Worm (Caenorhabditis elegans) whole organism, young adult: Measurements from ENCODE around the gene srt-68.

Source experiments
- B0261.1 ChIP-seq: sonication (generic microtip); optimal IDR thresholded peaks from 2 replicates; lab custom pipeline; 2016; ENCODE audit warnings: mild to moderate bottlenecking, missing genetic modification characterization, moderate library complexity, missing compliant biosample characterization
- B0336.3 ChIP-seq: fragments of 200-800 bp; sonication (Bioruptor generic); IDR thresholded peaks from 2 replicates; pipeline ENCODE4 v1.3.6; 2022; ENCODE audit warnings: missing genetic modification characterization, missing compliant biosample characterization
- C06A6.2 ChIP-seq: fragments of 200-800 bp; sonication (Bioruptor generic); conservative IDR thresholded peaks from 2 replicates; pipeline ENCODE4 v1.3.6; 2022; ENCODE audit warnings: missing genetic modification characterization, missing compliant biosample characterization
- C17E4.6 ChIP-seq: fragments of 200-800 bp; sonication (Bioruptor generic); IDR thresholded peaks from 2 replicates; pipeline ENCODE4 v1.3.6; 2022; ENCODE audit warnings: missing genetic modification reagents, missing genetic modification characterization, missing compliant biosample characterization
- F37B4.10 ChIP-seq: fragments of 200-800 bp; sonication (Bioruptor generic); IDR thresholded peaks from 2 replicates; pipeline ENCODE4 v1.3.6; 2022; ENCODE audit warnings: missing genetic modification characterization, missing compliant biosample characterization
- F49E8.2 ChIP-seq: sonication (generic microtip); optimal IDR thresholded peaks from 3 replicates; lab custom pipeline; 2017; ENCODE audit warnings: missing genetic modification characterization, mild to moderate bottlenecking, missing compliant biosample characterization, antibody characterized with exemption, moderate library complexity; ENCODE audit not compliant: insufficient read depth
- F52B5.7 ChIP-seq: sonication (generic microtip); optimal IDR thresholded peaks from 2 replicates; lab custom pipeline; 2016; ENCODE audit warnings: mild to moderate bottlenecking, missing genetic modification characterization, missing compliant biosample characterization
- F55B11.4 ChIP-seq: sonication (generic microtip); optimal IDR thresholded peaks from 2 replicates; lab custom pipeline; 2016; ENCODE audit warnings: missing compliant biosample characterization, missing genetic modification characterization, borderline replicate concordance; ENCODE audit not compliant: insufficient read depth
- T07F8.4 ChIP-seq: sonication (generic microtip); optimal IDR thresholded peaks from 2 replicates; lab custom pipeline; 2016; ENCODE audit warnings: mild to moderate bottlenecking, missing genetic modification characterization, moderate library complexity, missing compliant biosample characterization
- Y53F4B.3 ChIP-seq: fragments of 200-800 bp; sonication (Bioruptor generic); IDR thresholded peaks from 2 replicates; pipeline ENCODE4 v1.3.6; 2022; ENCODE audit warnings: missing genetic modification reagents, missing genetic modification characterization, missing compliant biosample characterization
- akir-1 ChIP-seq: fragments of 200-800 bp; sonication (Bioruptor generic); optimal IDR thresholded peaks from 2 replicates; lab custom pipeline; 2018; ENCODE audit warnings: mild to moderate bottlenecking, missing genetic modification characterization, moderate library complexity, missing compliant biosample characterization
- aptf-2 ChIP-seq: fragments of 200-800 bp; sonication (Bioruptor generic); conservative IDR thresholded peaks from 2 replicates; pipeline ENCODE4 v1.3.6; 2022; ENCODE audit warnings: missing genetic modification reagents, missing genetic modification characterization, missing compliant biosample characterization
- atf-7 ChIP-seq: sonication (generic microtip); optimal IDR thresholded peaks from 2 replicates; lab custom pipeline; 2017; ENCODE audit warnings: mild to moderate bottlenecking, missing genetic modification characterization, missing compliant biosample characterization
- bed-2 ChIP-seq: fragments of 200-800 bp; sonication (Bioruptor generic); IDR thresholded peaks from 2 replicates; pipeline ENCODE4 v1.3.6; 2022; ENCODE audit warnings: missing genetic modification reagents, missing genetic modification characterization, missing compliant biosample characterization
- ceh-58 ChIP-seq: fragments of 200-800 bp; sonication (Bioruptor generic); IDR thresholded peaks from 2 replicates; pipeline ENCODE4 v1.3.6; 2022; ENCODE audit warnings: missing genetic modification characterization, missing compliant biosample characterization
- ceh-91 ChIP-seq: fragments of 200-800 bp; sonication (Bioruptor generic); IDR thresholded peaks from 2 replicates; pipeline ENCODE4 v1.3.6; 2022; ENCODE audit warnings: missing genetic modification reagents, missing genetic modification characterization, missing compliant biosample characterization
- chd-7 ChIP-seq: sonication (generic microtip); optimal IDR thresholded peaks from 2 replicates; lab custom pipeline; 2016; ENCODE audit warnings: mild to moderate bottlenecking, missing genetic modification characterization, moderate library complexity, missing compliant biosample characterization
- die-1 ChIP-seq: sonication (generic microtip); optimal IDR thresholded peaks from 2 replicates; lab custom pipeline; 2016; ENCODE audit warnings: missing genotype, mild to moderate bottlenecking, missing genetic modification characterization, missing compliant biosample characterization
- dox-1 ChIP-seq: fragments of 200-800 bp; sonication (Bioruptor generic); IDR thresholded peaks from 2 replicates; pipeline ENCODE4 v1.3.6; 2022; ENCODE audit warnings: missing genetic modification reagents, missing genetic modification characterization, missing compliant biosample characterization
- egl-44 ChIP-seq: fragments of 200-800 bp; sonication (Bioruptor generic); IDR thresholded peaks from 2 replicates; pipeline ENCODE4 v1.3.6; 2022; ENCODE audit warnings: missing genetic modification reagents, missing genetic modification characterization, missing compliant biosample characterization
- ets-4 ChIP-seq: fragments of 200-800 bp; sonication (Bioruptor generic); optimal IDR thresholded peaks from 2 replicates; lab custom pipeline; 2018; ENCODE audit warnings: mild to moderate bottlenecking, missing genetic modification characterization, missing compliant biosample characterization
- gei-17 ChIP-seq: fragments of 200-800 bp; sonication (Bioruptor generic); optimal IDR thresholded peaks from 2 replicates; lab custom pipeline; 2018; ENCODE audit warnings: mild to moderate bottlenecking, missing genetic modification characterization, missing compliant biosample characterization
- him-1 ChIP-seq: sonication (generic microtip); optimal IDR thresholded peaks from 2 replicates; lab custom pipeline; 2016; ENCODE audit warnings: missing genotype, missing genetic modification reagents, missing genetic modification characterization, missing compliant biosample characterization
- hlh-12 ChIP-seq: sonication (generic microtip); optimal IDR thresholded peaks from 2 replicates; lab custom pipeline; 2016; ENCODE audit warnings: missing genetic modification characterization, missing compliant biosample characterization
- hmg-1.2 ChIP-seq: fragments of 200-800 bp; sonication (Bioruptor generic); IDR thresholded peaks from 2 replicates; pipeline ENCODE4 v1.3.6; 2022; ENCODE audit warnings: missing genetic modification reagents, missing genetic modification characterization, missing compliant biosample characterization
- let-526 ChIP-seq: fragments of 200-800 bp; sonication (Bioruptor generic); IDR thresholded peaks from 2 replicates; pipeline ENCODE4 v1.3.6; 2022; ENCODE audit warnings: missing genetic modification reagents, missing genetic modification characterization, missing compliant biosample characterization
- let-607 ChIP-seq, 2 experiments: fragments of 200-800 bp in 1 of 2; sonication (Bioruptor generic) in 1 of 2; sonication (generic microtip) in 1 of 2; optimal IDR thresholded peaks; 2 replicates each; lab custom pipeline; 2016 to 2018; ENCODE audit warnings: mild to moderate bottlenecking in 2 of 2, missing compliant biosample characterization in 2 of 2, missing genetic modification characterization in 2 of 2, moderate library complexity in 2 of 2, missing genotype in 1 of 2
- lin-26 ChIP-seq: fragments of 200-800 bp; sonication (Bioruptor generic); IDR thresholded peaks from 2 replicates; pipeline ENCODE4 v1.3.6; 2022; ENCODE audit warnings: missing genetic modification reagents, missing genetic modification characterization, missing compliant biosample characterization
- lir-1 ChIP-seq: fragments of 200-800 bp; sonication (Bioruptor generic); conservative IDR thresholded peaks from 2 replicates; pipeline ENCODE4 v1.3.6; 2022; ENCODE audit warnings: missing genetic modification reagents, missing genetic modification characterization, missing compliant biosample characterization
- madf-10 ChIP-seq: sonication (generic microtip); optimal IDR thresholded peaks from 2 replicates; lab custom pipeline; 2016; ENCODE audit warnings: mild to moderate bottlenecking, missing genetic modification characterization, missing compliant biosample characterization
- madf-3 ChIP-seq: fragments of 200-800 bp; sonication (Bioruptor generic); IDR thresholded peaks from 2 replicates; pipeline ENCODE4 v1.3.6; 2022; ENCODE audit warnings: missing genetic modification reagents, missing genetic modification characterization, missing compliant biosample characterization
- madf-8 ChIP-seq: fragments of 200-800 bp; sonication (Bioruptor generic); conservative IDR thresholded peaks from 2 replicates; pipeline ENCODE4 v1.3.6; 2022; ENCODE audit warnings: missing genetic modification reagents, missing genetic modification characterization, missing compliant biosample characterization
- nfya-1 ChIP-seq: sonication (generic microtip); optimal IDR thresholded peaks from 2 replicates; lab custom pipeline; 2017; ENCODE audit warnings: antibody characterized with exemption, missing compliant biosample characterization, missing genetic modification characterization, borderline replicate concordance; ENCODE audit not compliant: insufficient read depth
- nfya-2 ChIP-seq: fragments of 200-800 bp; sonication (Bioruptor generic); IDR thresholded peaks from 2 replicates; pipeline ENCODE4 v1.3.6; 2022; ENCODE audit warnings: missing genetic modification reagents, missing genetic modification characterization, missing compliant biosample characterization
- nfyb-1 ChIP-seq: fragments of 200-800 bp; sonication (Bioruptor generic); IDR thresholded peaks from 2 replicates; pipeline ENCODE4 v1.3.6; 2022; ENCODE audit warnings: missing genetic modification reagents, missing genetic modification characterization, missing compliant biosample characterization
- nhr-120 ChIP-seq: fragments of 200-800 bp; sonication (Bioruptor generic); IDR thresholded peaks from 2 replicates; pipeline ENCODE4 v1.3.6; 2022; ENCODE audit warnings: missing genetic modification characterization, missing compliant biosample characterization
- nhr-179 ChIP-seq: sonication (generic microtip); optimal IDR thresholded peaks from 2 replicates; lab custom pipeline; 2016; ENCODE audit warnings: mild to moderate bottlenecking, missing genetic modification characterization, missing compliant biosample characterization
- nhr-80 ChIP-seq: sonication (generic microtip); optimal IDR thresholded peaks from 2 replicates; lab custom pipeline; 2016; ENCODE audit warnings: missing genetic modification characterization, missing compliant biosample characterization
- nhr-90 ChIP-seq: sonication (generic microtip); optimal IDR thresholded peaks from 2 replicates; lab custom pipeline; 2016; ENCODE audit warnings: missing genotype, mild to moderate bottlenecking, missing genetic modification characterization, missing compliant biosample characterization
- pbrm-1 ChIP-seq: fragments of 200-800 bp; sonication (Bioruptor generic); IDR thresholded peaks from 2 replicates; pipeline ENCODE4 v1.3.6; 2022; ENCODE audit warnings: missing genetic modification reagents, missing genetic modification characterization, missing compliant biosample characterization
- rcor-1 ChIP-seq: fragments of 200-800 bp; sonication (Bioruptor generic); IDR thresholded peaks from 2 replicates; pipeline ENCODE4 v1.3.6; 2022; ENCODE audit warnings: missing genetic modification reagents, missing genetic modification characterization, missing compliant biosample characterization
- repo-1 ChIP-seq: sonication (generic microtip); optimal IDR thresholded peaks from 2 replicates; lab custom pipeline; 2017; ENCODE audit warnings: mild to moderate bottlenecking, missing genetic modification characterization, missing compliant biosample characterization
- sdz-38 ChIP-seq: sonication (generic microtip); optimal IDR thresholded peaks from 2 replicates; lab custom pipeline; 2016; ENCODE audit warnings: missing genotype, missing genetic modification characterization, missing compliant biosample characterization
- somi-1 ChIP-seq: fragments of 200-800 bp; sonication (Bioruptor generic); optimal IDR thresholded peaks from 2 replicates; lab custom pipeline; 2018; ENCODE audit warnings: mild to moderate bottlenecking, missing genetic modification characterization, missing compliant biosample characterization
- unc-62 ChIP-seq: fragments of 150-350 bp; optimal IDR thresholded peaks from 2 replicates; lab custom pipeline; 2014; ENCODE audit warnings: missing biosample characterization, missing genetic modification reagents, missing genetic modification characterization
- xnd-1 ChIP-seq: sonication (generic microtip); optimal IDR thresholded peaks from 2 replicates; lab custom pipeline; 2016; ENCODE audit warnings: missing genotype, missing genetic modification reagents, missing genetic modification characterization, missing compliant biosample characterization
- ztf-22 ChIP-seq: fragments of 200-800 bp; sonication (Bioruptor generic); optimal IDR thresholded peaks from 2 replicates; lab custom pipeline; 2018; ENCODE audit warnings: mild to moderate bottlenecking, missing genetic modification characterization, moderate library complexity, missing compliant biosample characterization
- ztf-25 ChIP-seq: fragments of 200-800 bp; sonication (Bioruptor generic); IDR thresholded peaks from 2 replicates; pipeline ENCODE4 v1.3.6; 2022; ENCODE audit warnings: missing genetic modification reagents, missing genetic modification characterization, missing compliant biosample characterization
- ztf-6 ChIP-seq: fragments of 200-800 bp; sonication (Bioruptor generic); IDR thresholded peaks from 2 replicates; pipeline ENCODE4 v1.3.6; 2022; ENCODE audit warnings: missing genetic modification reagents, missing genetic modification characterization, missing compliant biosample characterization

The srt-68 gene

DNA sequence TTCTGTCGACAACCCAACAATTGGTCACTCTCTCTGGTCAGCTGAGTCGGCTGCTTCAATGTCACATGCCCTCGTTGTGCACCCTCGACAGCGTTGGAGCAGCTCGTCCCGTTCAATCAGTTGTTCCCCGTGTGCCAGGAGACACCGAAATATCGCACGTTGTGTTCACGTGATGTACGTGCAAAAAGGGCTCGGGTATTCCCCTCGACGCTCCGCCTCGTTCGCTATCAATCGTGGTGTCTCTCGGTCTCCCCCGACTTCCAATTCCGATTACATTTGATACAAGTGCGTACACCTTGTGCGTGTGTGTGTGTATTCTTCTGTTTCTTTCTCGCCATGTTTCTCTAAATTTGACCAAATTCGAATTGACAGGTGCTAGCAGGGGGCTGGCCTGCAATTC lies 19.6 kb upstream of the srt-68 start (continued):
- peak; percentile 71 for TF ChIP-seq lin-26 (GFP tag; lab: Robert Waterston, UW)
- peak; percentile 4 for TF ChIP-seq unc-62
- TF ChIP-seq somi-1 (GFP tag; lab: Kevin White, UChicago): peak; percentile 81
- no peak for TF ChIP-seq F55B11.4 (tag; lab: Kevin White, UChicago)
- TF ChIP-seq gei-17 (GFP tag; lab: Kevin White, UChicago): peak; percentile 41
- no peak for TF ChIP-seq sdz-38 (tag; lab: Kevin White, UChicago)
- TF ChIP-seq C17E4.6 (GFP tag; lab: Robert Waterston, UW): no peak
- peak; percentile 36; the same call in 1 of the 2 replicates for TF ChIP-seq lir-1 (GFP tag; lab: Robert Waterston, UW)
- no peak for TF ChIP-seq nhr-120 (GFP tag; lab: Robert Waterston, UW)
- TF ChIP-seq ztf-6 (GFP tag; lab: Robert Waterston, UW): 0 out of 2 replicates have a peak, but pooled peaks have one; percentile 10
- no peak for TF ChIP-seq him-1 (tag; lab: Kevin White, UChicago)
- TF ChIP-seq nfya-1 (tag; lab: Kevin White, UChicago): no peak
- TF ChIP-seq repo-1 (tag; lab: Kevin White, UChicago): no peak
- TF ChIP-seq ztf-25 (GFP tag; lab: Robert Waterston, UW): no peak
- peak; percentile 46 for TF ChIP-seq nhr-90 (tag; lab: Kevin White, UChicago)
- TF ChIP-seq nhr-80: peak; percentile 87
- TF ChIP-seq ets-4 (GFP tag; lab: Kevin White, UChicago): peak; percentile 62
- TF ChIP-seq madf-10: peak; percentile 42
- TF ChIP-seq ztf-22 (GFP tag; lab: Kevin White, UChicago): peak; percentile 91
- no peak for TF ChIP-seq madf-8 (GFP tag; lab: Robert Waterston, UW)
- no peak for TF ChIP-seq aptf-2
- TF ChIP-seq madf-3 (GFP tag; lab: Robert Waterston, UW): no peak
- TF ChIP-seq let-526 (GFP tag; lab: Robert Waterston, UW): peak; percentile 84
- no peak for TF ChIP-seq bed-2 (GFP tag; lab: Robert Waterston, UW)
- peak in 1 of 2 experiments; percentile 18 for TF ChIP-seq let-607 (tag; optimal IDR thresholded peaks at IDR 0.05; lab: Kevin White, UChicago)
- TF ChIP-seq akir-1 (GFP tag; lab: Kevin White, UChicago): no peak
- TF ChIP-seq dox-1 (GFP tag; lab: Robert Waterston, UW): peak; percentile 74
- TF ChIP-seq B0261.1: no peak
- TF ChIP-seq T07F8.4: no peak
- no peak for TF ChIP-seq xnd-1 (tag; lab: Kevin White, UChicago)
- TF ChIP-seq hmg-1.2 (GFP tag; lab: Robert Waterston, UW): peak; percentile 14; the same call in 1 of the 2 replicates
- TF ChIP-seq nhr-179 (tag; lab: Kevin White, UChicago): no peak
- 0 out of 2 replicates have a peak, but pooled peaks have one; percentile 14 for TF ChIP-seq C06A6.2 (GFP tag; lab: Robert Waterston, UW)
- no peak for TF ChIP-seq die-1 (tag; lab: Kevin White, UChicago)
- TF ChIP-seq egl-44: peak; percentile 84; the same call in 1 of the 2 replicates
- TF ChIP-seq F37B4.10: no peak
- no peak for TF ChIP-seq rcor-1
- no peak for TF ChIP-seq ceh-58 (GFP tag; lab: Robert Waterston, UW)
- peak; percentile 86 for TF ChIP-seq chd-7 (tag; lab: Kevin White, UChicago)
- TF ChIP-seq F49E8.2 (tag; lab: Kevin White, UChicago): no peak
- TF ChIP-seq pbrm-1: no peak
- TF ChIP-seq F52B5.7: peak; percentile 11
- no peak for TF ChIP-seq Y53F4B.3 (GFP tag; lab: Robert Waterston, UW)
- peak; percentile 86 for TF ChIP-seq nfyb-1
- TF ChIP-seq B0336.3 (GFP tag; lab: Robert Waterston, UW): peak; percentile 78
- no peak for TF ChIP-seq ceh-91 (GFP tag; lab: Robert Waterston, UW)
- TF ChIP-seq hlh-12 (tag; lab: Kevin White, UChicago): no peak
- TF ChIP-seq atf-7 (tag; lab: Kevin White, UChicago): peak; percentile 82
- TF ChIP-seq nfya-2 (GFP tag; lab: Robert Waterston, UW): no peak
